Worm (Caenorhabditis elegans) whole organism, L2 larva: ENCODE results near the gene ttr-24.

Experiments
- R02D3.7 ChIP-seq: fragments of 150-350 bp; optimal IDR thresholded peaks from 2 replicates; lab custom pipeline; 2014; ENCODE audit warnings: missing biosample characterization, missing genetic modification characterization
- ZK546.5 ChIP-seq: sonication (generic microtip); optimal IDR thresholded peaks from 2 replicates; lab custom pipeline; 2017; ENCODE audit warnings: missing biosample characterization, missing genetic modification characterization
- ceh-82 ChIP-seq: fragments of 150-350 bp; optimal IDR thresholded peaks from 2 replicates; lab custom pipeline; 2014; ENCODE audit warnings: missing biosample characterization, missing genetic modification characterization
- lsy-2 ChIP-seq, 2 experiments: fragments of 150-350 bp in 1 of 2; sonication (generic microtip) in 1 of 2; optimal IDR thresholded peaks; 2 replicates each; lab custom pipeline; 2014 to 2017; ENCODE audit warnings: missing biosample characterization in 2 of 2, missing genetic modification characterization in 2 of 2
- nhr-11 ChIP-seq: fragments of 150-350 bp; optimal IDR thresholded peaks from 2 replicates; lab custom pipeline; 2014; ENCODE audit warnings: missing biosample characterization, missing genetic modification characterization
- nhr-23 ChIP-seq: fragments of 150-350 bp; optimal IDR thresholded peaks from 2 replicates; lab custom pipeline; 2014; ENCODE audit warnings: missing biosample characterization, missing genetic modification reagents, missing genetic modification characterization
- nhr-237 ChIP-seq: fragments of 150-350 bp; optimal IDR thresholded peaks from 2 replicates; lab custom pipeline; 2014; ENCODE audit warnings: missing biosample characterization, missing genetic modification characterization
- nhr-6 ChIP-seq: fragments of 150-350 bp; optimal IDR thresholded peaks from 2 replicates; lab custom pipeline; 2014; ENCODE audit warnings: missing biosample characterization, missing genetic modification characterization
- nhr-77 ChIP-seq: fragments of 150-350 bp; optimal IDR thresholded peaks from 2 replicates; lab custom pipeline; 2014; ENCODE audit warnings: missing biosample characterization, missing genetic modification characterization
- skn-1 ChIP-seq: sonication (generic microtip); optimal IDR thresholded peaks from 2 replicates; lab custom pipeline; 2017; ENCODE audit warnings: missing biosample characterization, missing genetic modification characterization
- unc-62 ChIP-seq: fragments of 150-350 bp; optimal IDR thresholded peaks from 2 replicates; lab custom pipeline; 2014; ENCODE audit warnings: missing biosample characterization, missing genetic modification reagents, missing genetic modification characterization
- ztf-11 ChIP-seq: sonication (generic microtip); optimal IDR thresholded peaks from 2 replicates; lab custom pipeline; 2017; ENCODE audit warnings: missing biosample characterization, missing genetic modification characterization
- ztf-4 ChIP-seq: fragments of 150-350 bp; optimal IDR thresholded peaks from 2 replicates; lab custom pipeline; 2014; ENCODE audit warnings: missing biosample characterization, missing genetic modification characterization

ce11 chrV:18560944-18561343, 4.5 kb upstream of the ttr-24 start:
- TF ChIP-seq skn-1 (tag; lab: Kevin White, UChicago) = no peak
- no peak for TF ChIP-seq nhr-237 (tag; lab: Kevin White, UChicago)
- TF ChIP-seq ztf-4 (tag; lab: Kevin White, UChicago) = no peak
- TF ChIP-seq nhr-11 = no peak
- no peak for TF ChIP-seq unc-62
- no peak for TF ChIP-seq ztf-11 (tag; lab: Kevin White, UChicago)
- TF ChIP-seq lsy-2 (tag; optimal IDR thresholded peaks at IDR 0.05; lab: Kevin White, UChicago) = no peak
- TF ChIP-seq nhr-23 (tag; lab: Kevin White, UChicago) = no peak
- TF ChIP-seq ceh-82 = no peak
- TF ChIP-seq nhr-6 (tag; lab: Kevin White, UChicago) = no peak
- TF ChIP-seq R02D3.7 (tag; lab: Kevin White, UChicago) = no peak
- TF ChIP-seq ZK546.5 (tag; lab: Kevin White, UChicago) = no peak
- TF ChIP-seq nhr-77 (tag; lab: Kevin White, UChicago) = no peak
